Fruit fly (Drosophila melanogaster) whole organism, embryonic: ENCODE measurements around the gene fal.
A peak's percentile ranks its signal among the peaks of the same experiment; 100 is the strongest.

Source experiments
- Asciz ChIP-seq: fragments of 200-800 bp; sonication (Bioruptor generic); optimal IDR thresholded peaks from 2 replicates; lab custom pipeline; 2017; ENCODE audit warnings: missing biosample characterization, mild to moderate bottlenecking, missing genetic modification characterization, missing genetic modification reagents
- Atf-2 ChIP-seq: fragments of 200-800 bp; sonication (Bioruptor generic); optimal IDR thresholded peaks from 2 replicates; lab custom pipeline; 2016; ENCODE audit warnings: missing biosample characterization, missing genetic modification characterization
- Bdp1 ChIP-seq: fragments of 200-800 bp; sonication (Bioruptor generic); optimal IDR thresholded peaks from 3 replicates; lab custom pipeline; 2016; ENCODE audit warnings: missing biosample characterization, missing genetic modification characterization
- Blimp-1 ChIP-seq: fragments of 200-800 bp; sonication (Bioruptor generic); optimal IDR thresholded peaks from 3 replicates; lab custom pipeline; 2018; ENCODE audit warnings: missing biosample characterization, missing genetic modification characterization, mild to moderate bottlenecking, moderate library complexity, missing genetic modification reagents
- Bteb2 ChIP-seq: fragments of 200-800 bp; sonication (Bioruptor generic); optimal IDR thresholded peaks from 2 replicates; lab custom pipeline; 2016; ENCODE audit warnings: missing biosample characterization, missing genetic modification characterization
- C15 ChIP-seq: fragments of 200-800 bp; sonication (Bioruptor generic); IDR thresholded peaks from 3 replicates; pipeline ENCODE4 v1.3.6; 2022; ENCODE audit warnings: missing biosample characterization, missing genetic modification characterization
- CG10267 ChIP-seq: fragments of 200-800 bp; sonication (Bioruptor generic); optimal IDR thresholded peaks from 2 replicates; lab custom pipeline; 2018; ENCODE audit warnings: missing biosample characterization, mild to moderate bottlenecking, missing genetic modification characterization, moderate library complexity
- CG10979 ChIP-seq: fragments of 200-800 bp; sonication (Bioruptor generic); optimal IDR thresholded peaks from 2 replicates; lab custom pipeline; 2018; ENCODE audit warnings: missing biosample characterization, mild to moderate bottlenecking, missing genetic modification characterization, moderate library complexity
- CG11085 ChIP-seq: fragments of 200-800 bp; sonication (Bioruptor generic); IDR thresholded peaks from 2 replicates; pipeline ENCODE4 v1.3.6; 2022; ENCODE audit warnings: missing biosample characterization, missing genetic modification characterization
- CG11456 ChIP-seq: fragments of 200-800 bp; sonication (Bioruptor generic); IDR thresholded peaks from 3 replicates; pipeline ENCODE4 v1.3.6; 2022; ENCODE audit warnings: missing biosample characterization, missing genetic modification characterization
- CG12391 ChIP-seq: fragments of 200-800 bp; sonication (Bioruptor generic); optimal IDR thresholded peaks from 3 replicates; lab custom pipeline; 2018; ENCODE audit warnings: missing biosample characterization, mild to moderate bottlenecking, missing genetic modification characterization, moderate library complexity
- CG12659 ChIP-seq: fragments of 200-800 bp; sonication (Bioruptor generic); optimal IDR thresholded peaks from 3 replicates; lab custom pipeline; 2017; ENCODE audit warnings: mild to moderate bottlenecking, missing biosample characterization, missing genetic modification reagents, missing genetic modification characterization
- CG1529 ChIP-seq: fragments of 200-800 bp; sonication (Bioruptor generic); optimal IDR thresholded peaks from 3 replicates; lab custom pipeline; 2018; ENCODE audit warnings: missing biosample characterization, missing genetic modification characterization
- CG2116 ChIP-seq: fragments of 200-800 bp; sonication (Bioruptor generic); optimal IDR thresholded peaks from 3 replicates; lab custom pipeline; 2018; ENCODE audit warnings: missing biosample characterization, mild to moderate bottlenecking, missing genetic modification characterization
- CG2889 ChIP-seq: fragments of 200-800 bp; sonication (Bioruptor generic); IDR thresholded peaks from 3 replicates; pipeline ENCODE4 v1.3.6; 2022; ENCODE audit warnings: missing biosample characterization, missing genetic modification characterization
- CG3726 ChIP-seq: fragments of 200-800 bp; sonication (Bioruptor generic); IDR thresholded peaks from 3 replicates; pipeline ENCODE4, ENCODE4 v1.3.6; 2022; ENCODE audit warnings: missing biosample characterization, missing genetic modification characterization
- CG4360 ChIP-seq: fragments of 200-800 bp; sonication (Bioruptor generic); IDR thresholded peaks from 2 replicates; pipeline ENCODE4 v1.3.6; 2022; ENCODE audit warnings: missing biosample characterization, missing genetic modification characterization
- CG7987 ChIP-seq: fragments of 200-800 bp; sonication (Bioruptor generic); optimal IDR thresholded peaks from 2 replicates; lab custom pipeline; 2018; ENCODE audit warnings: missing biosample characterization, mild to moderate bottlenecking, missing genetic modification characterization, moderate library complexity
- CG8478 ChIP-seq: fragments of >200 bp; optimal IDR thresholded peaks from 2 replicates; lab custom pipeline; 2018
- CG8765 ChIP-seq: fragments of 200-800 bp; sonication (Bioruptor generic); IDR thresholded peaks from 2 replicates; pipeline ENCODE4 v1.3.6; 2022; ENCODE audit warnings: missing biosample characterization, missing genetic modification characterization
- Dad ChIP-seq: fragments of 200-800 bp; sonication (Bioruptor generic); optimal IDR thresholded peaks from 3 replicates; lab custom pipeline; 2016; ENCODE audit warnings: missing biosample characterization, missing genetic modification characterization
- Dfd ChIP-seq, 2 experiments: fragments of >200 bp; optimal IDR thresholded peaks; 2 replicates each; lab custom pipeline; 2017; ENCODE audit warnings: missing biosample characterization in 2 of 2, missing genetic modification characterization in 2 of 2
- ERR ChIP-seq: fragments of 200-800 bp; sonication (Bioruptor generic); optimal IDR thresholded peaks from 2 replicates; lab custom pipeline; 2016; ENCODE audit warnings: missing biosample characterization, missing genetic modification characterization
- Ets65A ChIP-seq: fragments of 200-800 bp; sonication (Bioruptor generic); peaks from one replicate; lab custom pipeline; 2016; ENCODE audit warnings: missing biosample characterization, missing genetic modification characterization
- Lim3 ChIP-seq: fragments of 200-800 bp; sonication (Bioruptor generic); IDR thresholded peaks from 2 replicates; pipeline ENCODE4 v1.3.6; 2022; ENCODE audit warnings: missing biosample characterization, missing genetic modification characterization
- Mes4 ChIP-seq: fragments of 200-800 bp; sonication (Bioruptor generic); optimal IDR thresholded peaks from 2 replicates; lab custom pipeline; 2016; ENCODE audit warnings: missing biosample characterization, missing genetic modification characterization
- NFAT ChIP-seq: fragments of 200-800 bp; sonication (Bioruptor generic); IDR thresholded peaks from 2 replicates; pipeline ENCODE4 v1.3.6; 2022; ENCODE audit warnings: missing biosample characterization, missing genetic modification characterization
- Oli ChIP-seq: fragments of 200-800 bp; sonication (Bioruptor generic); optimal IDR thresholded peaks from 2 replicates; lab custom pipeline; 2018; ENCODE audit warnings: missing biosample characterization, mild to moderate bottlenecking, missing genetic modification characterization, moderate library complexity
- PHDP ChIP-seq: fragments of 200-800 bp; sonication (Bioruptor generic); optimal IDR thresholded peaks from 3 replicates; lab custom pipeline; 2018; ENCODE audit warnings: missing biosample characterization, mild to moderate bottlenecking, missing genetic modification characterization, moderate library complexity
- Sox100B ChIP-seq: fragments of 200-800 bp; sonication (Bioruptor generic); optimal IDR thresholded peaks from 3 replicates; lab custom pipeline; 2018; ENCODE audit warnings: missing biosample characterization, mild to moderate bottlenecking, missing genetic modification characterization
- Sox102F ChIP-seq: fragments of 200-800 bp; sonication (Bioruptor generic); optimal IDR thresholded peaks from 2 replicates; lab custom pipeline; 2018; ENCODE audit warnings: missing biosample characterization, mild to moderate bottlenecking, missing genetic modification characterization, moderate library complexity
- ase ChIP-seq: fragments of 200-800 bp; sonication (Bioruptor generic); IDR thresholded peaks from 3 replicates; pipeline ENCODE4 v1.3.6; 2022; ENCODE audit warnings: missing biosample characterization, missing genetic modification characterization
- ato ChIP-seq: fragments of 200-800 bp; sonication (Bioruptor generic); IDR thresholded peaks from 2 replicates; pipeline ENCODE4 v1.3.6; 2022; ENCODE audit warnings: missing biosample characterization, missing genetic modification characterization; ENCODE audit not compliant: partially characterized antibody
- cato ChIP-seq: fragments of 200-800 bp; sonication (Bioruptor generic); optimal IDR thresholded peaks from 2 replicates; lab custom pipeline; 2016; ENCODE audit warnings: missing biosample characterization, missing genetic modification characterization, borderline replicate concordance
- caup ChIP-seq: fragments of 200-800 bp; sonication (Bioruptor generic); optimal IDR thresholded peaks from 3 replicates; lab custom pipeline; 2017; ENCODE audit warnings: missing biosample characterization, mild to moderate bottlenecking, missing genetic modification characterization, moderate library complexity; ENCODE audit not compliant: severe bottlenecking
- chm ChIP-seq: fragments of 200-800 bp; sonication (Bioruptor generic); IDR thresholded peaks from 2 replicates; pipeline ENCODE4 v1.3.6; 2022; ENCODE audit warnings: missing biosample characterization, missing genetic modification characterization
- chn ChIP-seq: fragments of 200-800 bp; sonication (Bioruptor generic); optimal IDR thresholded peaks from 2 replicates; lab custom pipeline; 2016; ENCODE audit warnings: missing biosample characterization, missing genetic modification characterization
- disco-r ChIP-seq: fragments of 200-800 bp; sonication (Bioruptor generic); optimal IDR thresholded peaks from 2 replicates; lab custom pipeline; 2016; ENCODE audit warnings: missing biosample characterization, missing genetic modification characterization
- en ChIP-seq: fragments of 200-800 bp; sonication (Bioruptor generic); optimal IDR thresholded peaks from 2 replicates; lab custom pipeline; 2016; ENCODE audit warnings: missing biosample characterization, missing genetic modification characterization
- lilli ChIP-seq: fragments of 200-800 bp; sonication (Bioruptor generic); optimal IDR thresholded peaks from 3 replicates; lab custom pipeline; 2016; ENCODE audit warnings: missing biosample characterization, missing genetic modification characterization
- luna ChIP-seq: fragments of 200-800 bp; sonication (Bioruptor generic); optimal IDR thresholded peaks from 2 replicates; lab custom pipeline; 2016; ENCODE audit warnings: missing biosample characterization, missing genetic modification characterization
- nerfin-1 ChIP-seq: fragments of 200-800 bp; sonication (Bioruptor generic); optimal IDR thresholded peaks from 3 replicates; lab custom pipeline; 2019; ENCODE audit warnings: missing biosample characterization, mild to moderate bottlenecking, missing genetic modification characterization, moderate library complexity
- prd ChIP-seq, 3 experiments: fragments of >200 bp in 2 of 3; fragments of 200-800 bp in 1 of 3; sonication (Bioruptor generic) in 1 of 3; optimal IDR thresholded peaks in 2 of 3; IDR thresholded peaks in 1 of 3; 2 replicates in 2 of 3; 3 replicates in 1 of 3; pipeline versions ENCODE4 v1.3.6 to Lab custom; 2017 to 2022; ENCODE audit warnings: missing biosample characterization in 1 of 3, missing genetic modification characterization in 1 of 3
- repo ChIP-seq: fragments of 200-800 bp; sonication (Bioruptor generic); optimal IDR thresholded peaks from 2 replicates; lab custom pipeline; 2016; ENCODE audit warnings: missing biosample characterization, missing genetic modification characterization
- salm ChIP-seq: fragments of 200-800 bp; sonication (Bioruptor generic); optimal IDR thresholded peaks from 2 replicates; lab custom pipeline; 2018; ENCODE audit warnings: missing biosample characterization, mild to moderate bottlenecking, missing genetic modification characterization
- scrt ChIP-seq: fragments of 200-800 bp; sonication (Bioruptor generic); optimal IDR thresholded peaks from 2 replicates; lab custom pipeline; 2018; ENCODE audit warnings: missing biosample characterization, mild to moderate bottlenecking, missing genetic modification characterization, moderate library complexity
- sqz ChIP-seq: fragments of 200-800 bp; sonication (Bioruptor generic); optimal IDR thresholded peaks from 3 replicates; lab custom pipeline; 2018; ENCODE audit warnings: missing biosample characterization, mild to moderate bottlenecking, missing genetic modification characterization
- sr ChIP-seq: fragments of 200-800 bp; sonication (Bioruptor generic); IDR thresholded peaks from 3 replicates; pipeline ENCODE4 v1.3.6; 2022; ENCODE audit warnings: missing biosample characterization, missing genetic modification characterization
- zf30C ChIP-seq: fragments of 200-800 bp; sonication (Bioruptor generic); optimal IDR thresholded peaks from 3 replicates; lab custom pipeline; 2018; ENCODE audit warnings: missing biosample characterization, mild to moderate bottlenecking, missing genetic modification characterization

fal gene

DNA sequence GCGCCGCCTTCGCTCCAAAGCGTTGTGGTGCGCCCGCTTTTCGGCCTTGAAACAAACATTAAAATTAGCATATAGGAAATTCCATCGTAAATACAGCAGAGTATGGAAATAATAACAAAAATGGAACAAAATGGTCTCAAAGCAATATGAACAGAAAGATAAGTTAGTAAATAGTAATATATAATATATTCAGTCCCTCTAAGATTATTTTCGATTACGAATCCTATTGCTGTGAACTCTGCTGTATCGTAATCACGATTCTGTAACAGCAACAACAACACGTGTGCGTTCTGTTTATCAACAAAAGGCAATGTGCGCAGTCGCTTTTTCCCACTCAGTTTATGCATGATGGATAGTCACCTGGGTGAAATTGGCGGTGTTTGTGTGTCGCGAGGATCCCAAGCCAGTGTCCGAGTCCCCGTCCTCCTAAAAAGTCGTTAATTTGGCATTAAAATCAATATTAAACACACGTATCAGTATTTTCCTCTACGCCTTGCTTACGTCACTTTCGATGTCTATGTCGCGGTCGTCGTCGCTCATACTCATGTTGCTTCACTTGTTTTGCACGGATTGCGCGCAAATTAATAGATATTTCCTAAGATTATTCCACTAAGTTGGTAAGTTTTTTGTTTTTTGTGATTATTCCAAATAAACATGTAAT is 30.8 kb upstream of the fal start, which contains the start of the genes CG42374 and Mettl5 (continued):
- TF ChIP-seq PHDP (peak; percentile 61), prd (optimal IDR thresholded peaks at IDR 0.05; lab: Kevin White, UChicago) (no peak), prd (GFP tag; IDR thresholded peaks at IDR 0.05; lab: Robert Waterston, UW) (peak; percentile 44; the same call in 1 of the 3 replicates), CG4360 (GFP tag; lab: Robert Waterston, UW) (peak; percentile 91), scrt (GFP tag; lab: Kevin White, UChicago) (peak; percentile 38), ERR (GFP tag; lab: Kevin White, UChicago) (no peak), Blimp-1 (peak; percentile 18), CG7987 (peak; percentile 13), CG10267 (tag; lab: Kevin White, UChicago) (no peak), CG12659 (GFP tag; lab: Kevin White, UChicago) (peak; percentile 31), Sox102F (GFP tag; lab: Kevin White, UChicago) (peak; percentile 48), Asciz (GFP tag; lab: Kevin White, UChicago) (peak; percentile 39), NFAT (GFP tag; lab: Robert Waterston, UW) (no peak), Sox100B (GFP tag; lab: Kevin White, UChicago) (peak; percentile 14), ato (GFP tag; lab: Robert Waterston, UW) (no peak), Bdp1 (no peak), en (GFP tag; lab: Kevin White, UChicago) (no peak), nerfin-1 (tag; lab: Kevin White, UChicago) (peak; percentile 92), Bteb2 (GFP tag; lab: Kevin White, UChicago) (no peak), caup (GFP tag; lab: Kevin White, UChicago) (peak; percentile 43)

DNA sequence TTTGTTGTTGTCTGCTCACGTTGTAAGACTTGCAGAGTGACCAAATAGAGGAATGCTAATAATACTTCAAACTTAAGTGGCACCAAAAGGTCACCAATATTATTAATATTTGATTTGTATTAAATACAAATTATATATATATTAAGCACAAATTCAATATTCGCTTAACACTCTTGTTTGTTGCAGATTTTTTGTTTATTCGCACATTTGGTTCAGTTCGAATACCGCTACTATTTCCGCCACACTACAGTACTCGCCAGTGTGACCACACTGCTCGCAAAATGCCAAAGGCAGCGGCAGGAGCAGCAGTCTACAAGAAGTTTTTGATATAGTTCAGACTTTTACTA is 30.2 kb upstream of the fal start, which contains the start of gene Max:
Gene Max, minus strand, starts transcription at position 44 of the 347 bp plus-strand sequence.
- TF ChIP-seq sr (GFP tag; lab: Robert Waterston, UW) (no peak), lilli (GFP tag; lab: Kevin White, UChicago) (peak; percentile 59), C15 (GFP tag; lab: Robert Waterston, UW) (0 out of 3 replicates have a peak, but pooled peaks have one; percentile 16), luna (GFP tag; lab: Kevin White, UChicago) (no peak), zf30C (GFP tag; lab: Kevin White, UChicago) (no peak), Atf-2 (GFP tag; lab: Kevin White, UChicago) (no peak), repo (GFP tag; lab: Kevin White, UChicago) (no peak), cato (peak; percentile 8), CG8765 (GFP tag; lab: Robert Waterston, UW) (no peak), ase (peak; percentile 67; the same call in 1 of the 3 replicates), CG2116 (GFP tag; lab: Kevin White, UChicago) (peak; percentile 50), CG8478 (no peak), Oli (tag; lab: Kevin White, UChicago) (peak; percentile 47), CG11456 (peak; percentile 62; the same call in 2 of the 3 replicates), salm (tag; lab: Kevin White, UChicago) (peak; percentile 59), CG1529 (GFP tag; lab: Kevin White, UChicago) (peak; percentile 30), Dfd (GFP tag; optimal IDR thresholded peaks at IDR 0.05; lab: Kevin White, UChicago) (no peak), CG11085 (GFP tag; lab: Robert Waterston, UW) (no peak), Dad (GFP tag; lab: Kevin White, UChicago) (no peak), chm (GFP tag; lab: Robert Waterston, UW) (peak; percentile 58; the same call in 1 of the 2 replicates), CG2889 (GFP tag; lab: Robert Waterston, UW) (peak; percentile 54; the same call in 1 of the 3 replicates), Lim3 (no peak), Mes4 (GFP tag; lab: Kevin White, UChicago) (no peak), CG10979 (tag; lab: Kevin White, UChicago) (peak; percentile 71), chn (GFP tag; lab: Kevin White, UChicago) (peak; percentile 14), CG12391 (tag; lab: Kevin White, UChicago) (peak; percentile 90), ato (GFP tag; lab: Robert Waterston, UW) (no peak), Ets65A (peak; percentile 41), disco-r (GFP tag; lab: Kevin White, UChicago) (no peak), sqz (peak; percentile 52), CG3726 (GFP tag; lab: Robert Waterston, UW) (no peak)
